Worm (Caenorhabditis elegans) whole organism, L3 larva: ENCODE data around the gene B0416.10.

Experiments
- ceh-16 ChIP-seq: sonication (generic microtip); optimal IDR thresholded peaks from 2 replicates; lab custom pipeline; 2017; ENCODE audit warnings: missing biosample characterization, missing genetic modification characterization
- egl-5 ChIP-seq: fragments of 150-350 bp; optimal IDR thresholded peaks from 2 replicates; lab custom pipeline; 2017; ENCODE audit warnings: missing biosample characterization, missing genetic modification reagents, missing genetic modification characterization, inconsistent platforms
- elt-2 ChIP-seq: sonication (generic microtip); optimal IDR thresholded peaks from 2 replicates; lab custom pipeline; 2016; ENCODE audit warnings: missing genetic modification reagents, mild to moderate bottlenecking, missing genetic modification characterization, missing compliant biosample characterization
- lin-15B ChIP-seq: fragments of 150-350 bp; optimal IDR thresholded peaks from 2 replicates; lab custom pipeline; 2014; ENCODE audit warnings: missing biosample characterization, missing genetic modification characterization
- nfya-1 ChIP-seq: sonication (generic microtip); optimal IDR thresholded peaks from 2 replicates; lab custom pipeline; 2017; ENCODE audit warnings: missing genetic modification characterization, mild to moderate bottlenecking, missing compliant biosample characterization, antibody characterized with exemption, moderate library complexity; ENCODE audit not compliant: insufficient read depth
- nhr-237 ChIP-seq: fragments of 150-350 bp; optimal IDR thresholded peaks from 2 replicates; lab custom pipeline; 2014; ENCODE audit warnings: missing biosample characterization, missing genetic modification characterization
- nhr-43 ChIP-seq: sonication (generic microtip); optimal IDR thresholded peaks from 2 replicates; lab custom pipeline; 2016; ENCODE audit warnings: mild to moderate bottlenecking, missing genetic modification characterization, missing compliant biosample characterization; ENCODE audit not compliant: poor library complexity, severe bottlenecking
- snpc-4 ChIP-seq: fragments of 150-350 bp; optimal IDR thresholded peaks from 2 replicates; lab custom pipeline; 2014; ENCODE audit warnings: missing biosample characterization, missing genetic modification characterization

ce11 chrX:9296591-9296990 is 22.1 kb upstream of the B0416.10 start, which contains the start of gene gly-13:
- TF ChIP-seq lin-15B = no peak
- TF ChIP-seq nhr-43 (tag; lab: Kevin White, UChicago) = no peak
- TF ChIP-seq nhr-237 (tag; lab: Kevin White, UChicago) = no peak
- no peak for TF ChIP-seq ceh-16 (tag; lab: Kevin White, UChicago)
- TF ChIP-seq nfya-1 = peak; percentile 8
- TF ChIP-seq elt-2 = peak; percentile 19
- TF ChIP-seq egl-5 = no peak
- no peak for TF ChIP-seq snpc-4 (tag; lab: Kevin White, UChicago)
